Worm (Caenorhabditis elegans) whole organism, L1 larva: ENCODE data around the gene egl-1.

ENCODE experiments used
- C16A3.4 ChIP-seq: fragments of 150-350 bp; optimal IDR thresholded peaks from 2 replicates; lab custom pipeline; 2014; ENCODE audit warnings: missing biosample characterization, missing genetic modification characterization
- aha-1 ChIP-seq: fragments of 150-350 bp; optimal IDR thresholded peaks from 2 replicates; lab custom pipeline; 2014; ENCODE audit warnings: missing biosample characterization, missing genetic modification characterization
- alr-1 ChIP-seq: fragments of 200-800 bp; sonication (Bioruptor generic); optimal IDR thresholded peaks from 2 replicates; lab custom pipeline; 2018; ENCODE audit warnings: borderline replicate concordance, mild to moderate bottlenecking, missing genetic modification characterization, missing compliant biosample characterization
- ama-1 ChIP-seq: fragments of 150-350 bp; optimal IDR thresholded peaks from 2 replicates; lab custom pipeline; 2014
- blmp-1 ChIP-seq: fragments of 150-350 bp; optimal IDR thresholded peaks from 2 replicates; lab custom pipeline; 2014; ENCODE audit warnings: missing biosample characterization, missing genetic modification characterization
- ceh-8 ChIP-seq: fragments of 200-800 bp; sonication (Bioruptor generic); optimal IDR thresholded peaks from 2 replicates; lab custom pipeline; 2018; ENCODE audit warnings: mild to moderate bottlenecking, missing genetic modification characterization, moderate library complexity, missing compliant biosample characterization
- ceh-82 ChIP-seq, 3 experiments: fragments of 150-350 bp in 1 of 3; sonication (generic microtip) in 2 of 3; optimal IDR thresholded peaks; 2 replicates each; lab custom pipeline; 2014 to 2017; ENCODE audit warnings: missing biosample characterization in 3 of 3, missing genetic modification characterization in 3 of 3
- ceh-88 ChIP-seq: fragments of 200-800 bp; sonication (Bioruptor generic); IDR thresholded peaks from 2 replicates; pipeline ENCODE4 v1.3.6; 2022; ENCODE audit warnings: missing genetic modification characterization, missing compliant biosample characterization
- efl-1 ChIP-seq, 4 experiments: fragments of 150-350 bp; optimal IDR thresholded peaks in 3 of 4; peaks in 1 of 4; 1 replicate in 1 of 4; 2 replicates in 3 of 4; lab custom pipeline; 2014; ENCODE audit warnings: missing biosample characterization in 2 of 4, missing genetic modification characterization in 2 of 4, missing genetic modification reagents in 2 of 4
- efl-3 ChIP-seq: fragments of 200-800 bp; sonication (Bioruptor generic); optimal IDR thresholded peaks from 2 replicates; lab custom pipeline; 2018; ENCODE audit warnings: mild to moderate bottlenecking, missing genetic modification characterization, missing compliant biosample characterization
- egl-27 ChIP-seq, 2 experiments: fragments of 150-350 bp in 1 of 2; sonication (generic microtip); optimal IDR thresholded peaks; 3 replicates each; lab custom pipeline; 2017 to 2018; ENCODE audit warnings: missing biosample characterization in 2 of 2, missing genetic modification characterization in 2 of 2, missing genetic modification reagents in 2 of 2
- elt-2 ChIP-seq: sonication (generic microtip); optimal IDR thresholded peaks from 2 replicates; lab custom pipeline; 2016; ENCODE audit warnings: missing genetic modification characterization, mild to moderate bottlenecking, inconsistent platforms, missing compliant biosample characterization, missing genetic modification reagents
- fkh-8 ChIP-seq: sonication (generic microtip); optimal IDR thresholded peaks from 2 replicates; lab custom pipeline; 2016; ENCODE audit warnings: mild to moderate bottlenecking, missing genetic modification characterization, missing compliant biosample characterization
- hlh-4 ChIP-seq: sonication (generic microtip); optimal IDR thresholded peaks from 2 replicates; lab custom pipeline; 2016; ENCODE audit warnings: mild to moderate bottlenecking, missing genetic modification characterization, missing compliant biosample characterization
- hpl-2 ChIP-seq: fragments of 150-350 bp; optimal IDR thresholded peaks from 2 replicates; lab custom pipeline; 2014; ENCODE audit warnings: missing biosample characterization, missing genetic modification reagents, missing genetic modification characterization
- isw-1 ChIP-seq: fragments of 200-800 bp; sonication (Bioruptor generic); IDR thresholded peaks from 2 replicates; pipeline ENCODE4 v1.3.6; 2022; ENCODE audit warnings: missing genetic modification characterization, missing compliant biosample characterization
- jun-1 ChIP-seq: fragments of 150-350 bp; optimal IDR thresholded peaks from 2 replicates; lab custom pipeline; 2014; ENCODE audit warnings: missing biosample characterization, missing genetic modification reagents, missing genetic modification characterization
- lin-13 ChIP-seq: fragments of 150-350 bp; optimal IDR thresholded peaks from 2 replicates; lab custom pipeline; 2014; ENCODE audit warnings: missing biosample characterization, missing genetic modification reagents, missing genetic modification characterization
- lir-3 ChIP-seq: sonication (generic microtip); optimal IDR thresholded peaks from 2 replicates; lab custom pipeline; 2016; ENCODE audit warnings: mild to moderate bottlenecking, missing genetic modification characterization, moderate library complexity, missing compliant biosample characterization; ENCODE audit not compliant: poor library complexity
- mab-9 ChIP-seq: fragments of 200-800 bp; sonication (Bioruptor generic); IDR thresholded peaks from 2 replicates; pipeline ENCODE4 v1.3.6; 2022; ENCODE audit warnings: missing genetic modification reagents, missing genetic modification characterization, missing compliant biosample characterization
- nhr-12 ChIP-seq: sonication (generic microtip); optimal IDR thresholded peaks from 2 replicates; lab custom pipeline; 2017; ENCODE audit warnings: missing biosample characterization, missing genetic modification characterization
- nhr-20 ChIP-seq: sonication (generic microtip); optimal IDR thresholded peaks from 2 replicates; lab custom pipeline; 2016; ENCODE audit warnings: mild to moderate bottlenecking, missing genetic modification characterization, missing compliant biosample characterization
- nhr-28 ChIP-seq: fragments of 150-350 bp; optimal IDR thresholded peaks from 2 replicates; lab custom pipeline; 2014; ENCODE audit warnings: missing biosample characterization, missing genetic modification characterization
- nhr-47 ChIP-seq: sonication (generic microtip); optimal IDR thresholded peaks from 2 replicates; lab custom pipeline; 2016; ENCODE audit warnings: mild to moderate bottlenecking, missing genetic modification characterization, moderate library complexity, missing compliant biosample characterization
- nhr-77 ChIP-seq: fragments of 150-350 bp; optimal IDR thresholded peaks from 2 replicates; lab custom pipeline; 2014; ENCODE audit warnings: missing biosample characterization, missing genetic modification characterization
- nhr-85 ChIP-seq: sonication (generic microtip); peaks from one replicate; lab custom pipeline; 2016; ENCODE audit warnings: missing genetic modification characterization, inconsistent platforms, missing compliant biosample characterization
- nhr-90 ChIP-seq: sonication (generic microtip); optimal IDR thresholded peaks from 2 replicates; lab custom pipeline; 2016; ENCODE audit warnings: mild to moderate bottlenecking, missing genetic modification characterization, missing compliant biosample characterization; ENCODE audit not compliant: poor library complexity
- rnt-1 ChIP-seq: sonication (generic microtip); optimal IDR thresholded peaks from 2 replicates; lab custom pipeline; 2016; ENCODE audit warnings: mild to moderate bottlenecking, missing genetic modification characterization, moderate library complexity, missing compliant biosample characterization
- skn-1 ChIP-seq: fragments of 150-350 bp; optimal IDR thresholded peaks from 2 replicates; lab custom pipeline; 2014; ENCODE audit warnings: missing biosample characterization, missing genetic modification characterization
- sox-4 ChIP-seq: sonication (generic microtip); optimal IDR thresholded peaks from 2 replicates; lab custom pipeline; 2016; ENCODE audit warnings: missing genetic modification characterization, missing compliant biosample characterization
- sptf-1 ChIP-seq: fragments of 150-350 bp; optimal IDR thresholded peaks from 2 replicates; lab custom pipeline; 2014; ENCODE audit warnings: missing biosample characterization, missing genetic modification characterization
- sup-37 ChIP-seq: fragments of 200-800 bp; sonication (Bioruptor generic); optimal IDR thresholded peaks from 2 replicates; lab custom pipeline; 2018; ENCODE audit warnings: mild to moderate bottlenecking, missing genetic modification characterization, missing compliant biosample characterization
- swsn-7 ChIP-seq: sonication (generic microtip); optimal IDR thresholded peaks from 2 replicates; lab custom pipeline; 2016; ENCODE audit warnings: missing genetic modification characterization, missing compliant biosample characterization
- unc-130 ChIP-seq: fragments of 150-350 bp; optimal IDR thresholded peaks from 2 replicates; lab custom pipeline; 2017; ENCODE audit warnings: missing biosample characterization, missing genetic modification characterization, inconsistent platforms
- unc-30 ChIP-seq: sonication (generic microtip); optimal IDR thresholded peaks from 2 replicates; lab custom pipeline; 2017; ENCODE audit warnings: missing biosample characterization, missing genetic modification characterization
- unc-86 ChIP-seq: sonication (generic microtip); optimal IDR thresholded peaks from 2 replicates; lab custom pipeline; 2016; ENCODE audit warnings: missing genetic modification characterization, missing compliant biosample characterization
- xbp-1 ChIP-seq: sonication (generic microtip); optimal IDR thresholded peaks from 2 replicates; lab custom pipeline; 2016; ENCODE audit warnings: missing genetic modification characterization, missing compliant biosample characterization
- zip-4 ChIP-seq: fragments of 200-800 bp; sonication (Bioruptor generic); optimal IDR thresholded peaks from 2 replicates; lab custom pipeline; 2018; ENCODE audit warnings: mild to moderate bottlenecking, missing genetic modification characterization, moderate library complexity, missing compliant biosample characterization
- ztf-11 ChIP-seq, 2 experiments: sonication (generic microtip); optimal IDR thresholded peaks; 2 replicates each; lab custom pipeline; 2016 to 2017; ENCODE audit warnings: missing genetic modification characterization in 2 of 2, missing biosample characterization in 1 of 2, missing compliant biosample characterization in 1 of 2
- ztf-4 ChIP-seq: fragments of 150-350 bp; optimal IDR thresholded peaks from 2 replicates; lab custom pipeline; 2014; ENCODE audit warnings: missing biosample characterization, missing genetic modification characterization

Gene egl-1

ce11 chrV:14423268-14423667 lies 8.9 kb downstream of the egl-1 start, which contains the start of gene rpoa-12 (continued):
- TF ChIP-seq rnt-1 (tag; lab: Kevin White, UChicago) (peak; percentile 42), sptf-1 (tag; lab: Kevin White, UChicago) (no peak), isw-1 (GFP tag; lab: Robert Waterston, UW) (peak; percentile 32; the same call in 1 of the 2 replicates), nhr-77 (tag; lab: Kevin White, UChicago) (no peak), nhr-28 (tag; lab: Kevin White, UChicago) (no peak), lir-3 (tag; lab: Kevin White, UChicago) (peak; percentile 68), nhr-47 (tag; lab: Kevin White, UChicago) (peak; percentile 67), swsn-7 (tag; lab: Kevin White, UChicago) (peak; percentile 29), sup-37 (GFP tag; lab: Kevin White, UChicago) (no peak), ceh-82 (tag; optimal IDR thresholded peaks at IDR 0.05; lab: Kevin White, UChicago) (peak in 1 of 3 experiments; percentile 24), fkh-8 (tag; lab: Kevin White, UChicago) (peak; percentile 63), elt-2 (tag; lab: Kevin White, UChicago) (no peak), C16A3.4 (tag; lab: Kevin White, UChicago) (peak; percentile 59), aha-1 (tag; lab: Kevin White, UChicago) (no peak), nhr-90 (tag; lab: Kevin White, UChicago) (peak; percentile 49), hpl-2 (GFP tag; lab: Kevin White, UChicago) (no peak), egl-27 (tag; optimal IDR thresholded peaks at IDR 0.05; lab: Kevin White, UChicago) (no peak), nhr-12 (tag; lab: Kevin White, UChicago) (no peak), ztf-11 (tag; optimal IDR thresholded peaks at IDR 0.05; lab: Kevin White, UChicago) (peak in 1 of 2 experiments; percentile 64), mab-9 (GFP tag; lab: Robert Waterston, UW) (no peak), blmp-1 (no peak), jun-1 (tag; lab: Kevin White, UChicago) (no peak), zip-4 (GFP tag; lab: Kevin White, UChicago) (no peak), ztf-4 (tag; lab: Kevin White, UChicago) (no peak), hlh-4 (tag; lab: Kevin White, UChicago) (no peak), sox-4 (tag; lab: Kevin White, UChicago) (peak; percentile 29), skn-1 (tag; lab: Kevin White, UChicago) (peak; percentile 94), nhr-20 (tag; lab: Kevin White, UChicago) (peak; percentile 56), xbp-1 (tag; lab: Kevin White, UChicago) (peak; percentile 55), efl-1 (optimal IDR thresholded peaks at IDR 0.05; lab: Kevin White, UChicago) (peak; percentile 52 to 58), efl-1 (GFP tag; optimal IDR thresholded peaks at IDR 0.05 in 1 of 2; lab: Kevin White, UChicago) (peak; percentile 50 to 78), unc-130 (tag; lab: Kevin White, UChicago) (peak; percentile 1), unc-30 (no peak), ama-1 (no peak), efl-3 (GFP tag; lab: Kevin White, UChicago) (no peak), nhr-85 (tag; lab: Kevin White, UChicago) (no peak), ceh-88 (GFP tag; lab: Robert Waterston, UW) (no peak), unc-86 (tag; lab: Kevin White, UChicago) (no peak), alr-1 (tag; lab: Kevin White, UChicago) (no peak), ceh-8 (GFP tag; lab: Kevin White, UChicago) (no peak), lin-13 (GFP tag; lab: Kevin White, UChicago) (peak; percentile 12)

- TF ChIP-seq sox-4 (tag; lab: Kevin White, UChicago) (no peak), nhr-77 (tag; lab: Kevin White, UChicago) (no peak), efl-1 (optimal IDR thresholded peaks at IDR 0.05; lab: Kevin White, UChicago) (no peak), efl-1 (GFP tag; optimal IDR thresholded peaks at IDR 0.05 in 1 of 2; lab: Kevin White, UChicago) (peak in 1 of 2 experiments; percentile 10)
These were observed 9.8 kb downstream of the egl-1 start, which contains the start of gene pas-1 for ce11 chrV:14422317-14422716. Gene pas-1 (minus strand): TSS chrV:14422618.
